Fruit fly (Drosophila melanogaster): ENCODE data around the gene beta4GalT7.

The beta4GalT7 gene

DNA sequence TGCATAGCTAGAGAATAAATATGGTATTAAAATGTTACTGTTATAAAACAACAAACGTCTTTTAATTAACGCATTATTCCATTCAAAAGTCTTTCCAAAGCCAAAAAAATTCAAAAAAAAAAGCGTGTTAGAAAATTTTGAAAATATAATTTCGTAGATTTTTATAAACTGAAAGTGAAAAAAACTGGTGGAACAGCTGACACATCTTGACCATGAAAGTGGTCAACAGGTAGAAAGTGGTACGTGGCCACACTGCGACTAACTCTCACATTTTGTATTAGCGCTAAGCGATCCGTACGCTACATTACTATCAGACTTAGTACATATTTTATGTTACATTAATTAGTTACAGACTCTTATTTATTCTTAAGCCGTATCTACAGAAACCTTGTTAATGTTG lies 47.8 kb downstream of the beta4GalT7 start, which contains the start of gene CG11836:
TSS of gene CG11836 (plus strand) at position 256 of the 400 bp plus-strand sequence.
- TF ChIP-seq rn (GFP tag; IDR thresholded peaks at IDR 0.05) (no peak), fd96Ca (GFP tag; IDR thresholded peaks at IDR 0.05) (no peak), Ets98B (GFP tag; IDR thresholded peaks at IDR 0.05) (no peak), CG4496 (GFP tag; IDR thresholded peaks at IDR 0.05) (no peak), CG17806 (tag; optimal IDR thresholded peaks at IDR 0.05) (no peak), Snoo (tag; optimal IDR thresholded peaks at IDR 0.05) (no peak), CG34367 (tag; optimal IDR thresholded peaks at IDR 0.05) (no peak), gl (tag; optimal IDR thresholded peaks at IDR 0.05) (no peak), CG14655 (GFP tag; optimal IDR thresholded peaks at IDR 0.05) (no peak)
